Worm (Caenorhabditis elegans) whole organism, L2 larva: Measurements from ENCODE around the gene F26A1.7.

Experiments used
- elt-1 ChIP-seq: fragments of 150-350 bp; optimal IDR thresholded peaks from 2 replicates; lab custom pipeline; 2014; ENCODE audit warnings: missing biosample characterization, missing genetic modification characterization
- lsy-2 ChIP-seq, 2 experiments: fragments of 150-350 bp in 1 of 2; sonication (generic microtip) in 1 of 2; optimal IDR thresholded peaks; 2 replicates each; lab custom pipeline; 2014 to 2017; ENCODE audit warnings: missing biosample characterization in 2 of 2, missing genetic modification characterization in 2 of 2
- mab-5 ChIP-seq: fragments of 150-350 bp; optimal IDR thresholded peaks from 2 replicates; lab custom pipeline; 2014; ENCODE audit warnings: missing biosample characterization, missing genetic modification characterization
- nhr-11 ChIP-seq: fragments of 150-350 bp; optimal IDR thresholded peaks from 2 replicates; lab custom pipeline; 2014; ENCODE audit warnings: missing biosample characterization, missing genetic modification characterization

DNA sequence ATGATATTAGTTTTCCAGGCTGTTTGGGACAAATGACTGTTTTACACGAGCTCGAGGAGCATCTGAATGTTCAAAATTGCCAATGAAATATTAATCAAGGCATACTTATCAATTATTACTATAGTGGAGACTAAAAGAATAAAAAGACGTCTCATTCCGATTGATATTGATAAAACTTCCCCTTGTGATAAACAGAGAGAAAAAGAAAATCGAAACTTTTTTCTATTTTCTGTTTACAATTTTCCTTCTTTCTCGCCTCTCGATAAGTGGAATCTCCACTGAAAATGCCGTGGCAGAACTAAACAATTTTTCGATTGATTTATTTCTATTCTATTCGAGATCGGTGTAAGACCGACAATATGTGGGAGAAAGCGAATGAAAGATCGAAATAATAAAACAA, 39.9 kb downstream of the F26A1.7 start, which contains the start of gene B0393.9:
- TF ChIP-seq lsy-2 (tag; optimal IDR thresholded peaks at IDR 0.05; lab: Kevin White, UChicago) (no peak), nhr-11 (tag; lab: Kevin White, UChicago) (no peak), elt-1 (tag; lab: Kevin White, UChicago) (no peak), mab-5 (no peak)
